Fruit fly (Drosophila melanogaster) whole organism, embryonic: ENCODE data around the gene CG3529.

Experiments used
- CG11695 ChIP-seq: fragments of 200-800 bp; sonication (Bioruptor generic); IDR thresholded peaks from 3 replicates; pipeline ENCODE4 v1.3.6; 2022; ENCODE audit warnings: missing biosample characterization, missing genetic modification characterization
- CG12071 ChIP-seq: fragments of 200-800 bp; sonication (Bioruptor generic); optimal IDR thresholded peaks from 3 replicates; lab custom pipeline; 2018; ENCODE audit warnings: missing biosample characterization, mild to moderate bottlenecking, missing genetic modification characterization
- CG12104 ChIP-seq: fragments of 200-800 bp; sonication (Bioruptor generic); optimal IDR thresholded peaks from 3 replicates; lab custom pipeline; 2016; ENCODE audit warnings: missing biosample characterization, missing genetic modification characterization
- CG12219 ChIP-seq: fragments of 200-800 bp; sonication (Bioruptor generic); optimal IDR thresholded peaks from 3 replicates; lab custom pipeline; 2018; ENCODE audit warnings: missing biosample characterization, mild to moderate bottlenecking, missing genetic modification characterization
- CG1233 ChIP-seq: fragments of 200-800 bp; sonication (Bioruptor generic); optimal IDR thresholded peaks from 4 replicates; lab custom pipeline; 2018; ENCODE audit warnings: missing biosample characterization, mild to moderate bottlenecking, missing genetic modification characterization
- CG12769 ChIP-seq: fragments of 200-800 bp; sonication (Bioruptor generic); optimal IDR thresholded peaks from 2 replicates; lab custom pipeline; 2019; ENCODE audit warnings: missing biosample characterization, mild to moderate bottlenecking, missing genetic modification characterization, moderate library complexity
- CG15601 ChIP-seq: fragments of 200-800 bp; sonication (Bioruptor generic); optimal IDR thresholded peaks from 3 replicates; lab custom pipeline; 2019; ENCODE audit warnings: missing biosample characterization, mild to moderate bottlenecking, missing genetic modification characterization, moderate library complexity
- CG1603 ChIP-seq: fragments of 200-800 bp; sonication (Bioruptor generic); optimal IDR thresholded peaks from 2 replicates; lab custom pipeline; 2019; ENCODE audit warnings: missing biosample characterization, mild to moderate bottlenecking, missing genetic modification characterization, moderate library complexity
- CG1647 ChIP-seq: fragments of 200-800 bp; sonication (Bioruptor generic); optimal IDR thresholded peaks from 3 replicates; lab custom pipeline; 2016; ENCODE audit warnings: missing biosample characterization, missing genetic modification characterization
- CG16813 ChIP-seq: fragments of 200-800 bp; sonication (Bioruptor generic); IDR thresholded peaks from 3 replicates; pipeline ENCODE4 v1.3.6; 2022; ENCODE audit warnings: missing biosample characterization, missing genetic modification characterization; ENCODE audit not compliant: partially characterized antibody
- CG18619 ChIP-seq: fragments of 200-800 bp; sonication (Bioruptor generic); optimal IDR thresholded peaks from 3 replicates; lab custom pipeline; 2017; ENCODE audit warnings: missing biosample characterization, mild to moderate bottlenecking, missing genetic modification characterization
- CG31224 ChIP-seq: fragments of 200-800 bp; sonication (Bioruptor generic); IDR thresholded peaks from 2 replicates; pipeline ENCODE4 v1.3.6; 2022; ENCODE audit warnings: missing biosample characterization, missing genetic modification characterization
- CG31441 ChIP-seq: fragments of 200-800 bp; sonication (Bioruptor generic); IDR thresholded peaks from 2 replicates; pipeline ENCODE4 v1.3.6; 2022; ENCODE audit warnings: missing biosample characterization, missing genetic modification characterization
- CG3163 ChIP-seq: fragments of 200-800 bp; sonication (Bioruptor generic); optimal IDR thresholded peaks from 3 replicates; lab custom pipeline; 2016; ENCODE audit warnings: missing biosample characterization, missing genetic modification characterization
- CG32532 ChIP-seq: fragments of 200-800 bp; sonication (Bioruptor generic); IDR thresholded peaks from 2 replicates; pipeline ENCODE4 v1.3.6; 2022; ENCODE audit warnings: missing biosample characterization, missing genetic modification characterization
- CG3726 ChIP-seq: fragments of 200-800 bp; sonication (Bioruptor generic); IDR thresholded peaks from 3 replicates; pipeline ENCODE4, ENCODE4 v1.3.6; 2022; ENCODE audit warnings: missing biosample characterization, missing genetic modification characterization
- CG3838 ChIP-seq: fragments of 200-800 bp; sonication (Bioruptor generic); optimal IDR thresholded peaks from 3 replicates; lab custom pipeline; 2016; ENCODE audit warnings: missing biosample characterization, missing genetic modification characterization
- CG42726 ChIP-seq: fragments of 200-800 bp; sonication (Bioruptor generic); IDR thresholded peaks from 2 replicates; pipeline ENCODE4 v1.3.6; 2022; ENCODE audit warnings: missing biosample characterization, missing genetic modification characterization; ENCODE audit not compliant: partially characterized antibody
- CG4282 ChIP-seq: fragments of 200-800 bp; sonication (Bioruptor generic); optimal IDR thresholded peaks from 2 replicates; lab custom pipeline; 2016; ENCODE audit warnings: missing biosample characterization, missing genetic modification characterization
- CG7556 ChIP-seq: fragments of 200-800 bp; sonication (Bioruptor generic); optimal IDR thresholded peaks from 2 replicates; lab custom pipeline; 2017; ENCODE audit warnings: missing biosample characterization, mild to moderate bottlenecking, missing genetic modification characterization
- CG8281 ChIP-seq: fragments of 200-800 bp; sonication (Bioruptor generic); optimal IDR thresholded peaks from 2 replicates; lab custom pipeline; 2018; ENCODE audit warnings: missing biosample characterization, mild to moderate bottlenecking, missing genetic modification characterization, moderate library complexity
- CG9437 ChIP-seq: fragments of 200-800 bp; sonication (Bioruptor generic); optimal IDR thresholded peaks from 2 replicates; lab custom pipeline; 2018; ENCODE audit warnings: missing biosample characterization, mild to moderate bottlenecking, missing genetic modification characterization
- CG9609 ChIP-seq: fragments of 200-800 bp; sonication (Bioruptor generic); optimal IDR thresholded peaks from 3 replicates; lab custom pipeline; 2016; ENCODE audit warnings: missing biosample characterization, missing genetic modification characterization
- Camta ChIP-seq: fragments of 200-800 bp; sonication (Bioruptor generic); optimal IDR thresholded peaks from 2 replicates; lab custom pipeline; 2016; ENCODE audit warnings: missing biosample characterization, missing genetic modification characterization
- Chrac-16 ChIP-seq: fragments of 200-800 bp; sonication (Bioruptor generic); optimal IDR thresholded peaks from 3 replicates; lab custom pipeline; 2016; ENCODE audit warnings: missing biosample characterization, missing genetic modification characterization
- CoRest ChIP-seq: fragments of 200-800 bp; sonication (Bioruptor generic); optimal IDR thresholded peaks from 3 replicates; lab custom pipeline; 2018; ENCODE audit warnings: missing biosample characterization, mild to moderate bottlenecking, missing genetic modification characterization, moderate library complexity
- Doc2 ChIP-seq: fragments of 200-800 bp; sonication (Bioruptor generic); IDR thresholded peaks from 2 replicates; pipeline ENCODE4 v1.3.6; 2022; ENCODE audit warnings: missing biosample characterization, missing genetic modification characterization
- Drgx ChIP-seq: fragments of 200-800 bp; sonication (Bioruptor generic); IDR thresholded peaks from 2 replicates; pipeline ENCODE4 v1.3.6; 2022; ENCODE audit warnings: missing biosample characterization, missing genetic modification characterization
- Elba2 ChIP-seq: fragments of 200-800 bp; sonication (Bioruptor generic); optimal IDR thresholded peaks from 3 replicates; lab custom pipeline; 2016; ENCODE audit warnings: missing biosample characterization, missing genetic modification characterization
- H15 ChIP-seq: fragments of 200-800 bp; sonication (Bioruptor generic); IDR thresholded peaks from 3 replicates; pipeline ENCODE4 v1.3.6; 2022; ENCODE audit warnings: missing biosample characterization, missing genetic modification characterization
- Med ChIP-seq: fragments of 200-800 bp; sonication (Bioruptor generic); peaks from one replicate; lab custom pipeline; 2016; ENCODE audit warnings: missing biosample characterization, missing genetic modification characterization, mild to moderate bottlenecking, inconsistent platforms, moderate library complexity
- Nf-YA ChIP-seq: fragments of 200-800 bp; sonication (Bioruptor generic); IDR thresholded peaks from 2 replicates; pipeline ENCODE4 v1.3.6; 2022; ENCODE audit warnings: missing biosample characterization, missing genetic modification characterization
- Nf-YC ChIP-seq: fragments of 200-800 bp; optimal IDR thresholded peaks from 3 replicates; lab custom pipeline; 2019; ENCODE audit warnings: missing biosample characterization, mild to moderate bottlenecking, missing genetic modification characterization, moderate library complexity
- PHDP ChIP-seq: fragments of 200-800 bp; sonication (Bioruptor generic); optimal IDR thresholded peaks from 3 replicates; lab custom pipeline; 2018; ENCODE audit warnings: missing biosample characterization, mild to moderate bottlenecking, missing genetic modification characterization, moderate library complexity
- br ChIP-seq: fragments of >200 bp; optimal IDR thresholded peaks from 2 replicates; lab custom pipeline; 2017
- corto ChIP-seq: fragments of 200-800 bp; sonication (Bioruptor generic); optimal IDR thresholded peaks from 2 replicates; lab custom pipeline; 2016; ENCODE audit warnings: missing biosample characterization, mild to moderate bottlenecking, missing genetic modification characterization, moderate library complexity
- crol ChIP-seq: fragments of 200-800 bp; sonication (Bioruptor generic); IDR thresholded peaks from 2 replicates; pipeline ENCODE4 v1.3.6; 2022; ENCODE audit warnings: missing biosample characterization, missing genetic modification characterization
- dati ChIP-seq: fragments of 200-800 bp; sonication (Bioruptor generic); IDR thresholded peaks from 2 replicates; pipeline ENCODE4 v1.3.6; 2022; ENCODE audit warnings: missing biosample characterization, missing genetic modification characterization
- exex ChIP-seq: fragments of 200-800 bp; sonication (Bioruptor generic); optimal IDR thresholded peaks from 4 replicates; lab custom pipeline; 2018; ENCODE audit warnings: missing biosample characterization, mild to moderate bottlenecking, missing genetic modification characterization, moderate library complexity
- fd102C ChIP-seq: fragments of 200-800 bp; sonication (Bioruptor generic); optimal IDR thresholded peaks from 2 replicates; lab custom pipeline; 2018; ENCODE audit warnings: missing biosample characterization, mild to moderate bottlenecking, missing genetic modification characterization, moderate library complexity
- gcm ChIP-seq: fragments of 200-800 bp; sonication (Bioruptor generic); optimal IDR thresholded peaks from 2 replicates; lab custom pipeline; 2019; ENCODE audit warnings: missing biosample characterization, mild to moderate bottlenecking, missing genetic modification characterization, moderate library complexity
- gro ChIP-seq: fragments of 200-800 bp; sonication (Bioruptor generic); optimal IDR thresholded peaks from 2 replicates; lab custom pipeline; 2016; ENCODE audit warnings: missing biosample characterization, missing genetic modification characterization
- her ChIP-seq: fragments of 200-800 bp; sonication (Bioruptor generic); optimal IDR thresholded peaks from 2 replicates; lab custom pipeline; 2016; ENCODE audit warnings: missing biosample characterization, missing genetic modification characterization
- kah ChIP-seq: fragments of 200-800 bp; sonication (Bioruptor generic); optimal IDR thresholded peaks from 2 replicates; lab custom pipeline; 2018; ENCODE audit warnings: missing biosample characterization, mild to moderate bottlenecking, missing genetic modification characterization
- ken ChIP-seq: fragments of 200-800 bp; sonication (Bioruptor generic); IDR thresholded peaks from 3 replicates; pipeline ENCODE4 v1.3.6; 2022; ENCODE audit warnings: missing biosample characterization, missing genetic modification characterization
- mld ChIP-seq: fragments of 200-800 bp; sonication (Bioruptor generic); IDR thresholded peaks from 3 replicates; pipeline ENCODE4 v1.3.6; 2022; ENCODE audit warnings: missing biosample characterization, missing genetic modification characterization; ENCODE audit not compliant: partially characterized antibody
- oc ChIP-seq: fragments of 200-800 bp; sonication (Bioruptor generic); optimal IDR thresholded peaks from 2 replicates; lab custom pipeline; 2018; ENCODE audit warnings: missing biosample characterization, mild to moderate bottlenecking, missing genetic modification characterization, moderate library complexity
- scrt ChIP-seq: fragments of 200-800 bp; sonication (Bioruptor generic); optimal IDR thresholded peaks from 2 replicates; lab custom pipeline; 2018; ENCODE audit warnings: missing biosample characterization, mild to moderate bottlenecking, missing genetic modification characterization, moderate library complexity
- shn ChIP-seq: fragments of 200-800 bp; sonication (Bioruptor generic); optimal IDR thresholded peaks from 3 replicates; lab custom pipeline; 2016; ENCODE audit warnings: missing biosample characterization, missing genetic modification characterization
- sisA ChIP-seq: fragments of 200-800 bp; sonication (Bioruptor generic); IDR thresholded peaks from 2 replicates; pipeline ENCODE4 v1.3.6; 2022; ENCODE audit warnings: missing biosample characterization, missing genetic modification characterization
- wek ChIP-seq: fragments of 200-800 bp; sonication (Bioruptor generic); optimal IDR thresholded peaks from 3 replicates; lab custom pipeline; 2018; ENCODE audit warnings: missing biosample characterization, mild to moderate bottlenecking, missing genetic modification characterization, moderate library complexity

Gene CG3529

dm6 chr3L:9465652-9466244, 19.1 kb downstream of the CG3529 start (continued):
- no peak; the same call in 2 of the 3 replicates for TF ChIP-seq H15 (GFP tag; lab: Robert Waterston, UW)
- TF ChIP-seq mld (GFP tag; lab: Robert Waterston, UW), result no peak
- TF ChIP-seq kah, result peak; percentile 43
- TF ChIP-seq CG3163 (GFP tag; lab: Kevin White, UChicago), result peak; percentile 11
- TF ChIP-seq CG12769 (tag; lab: Kevin White, UChicago), result peak; percentile 30
- no peak for TF ChIP-seq CG1647 (GFP tag; lab: Kevin White, UChicago)
- no peak for TF ChIP-seq CG11695
- no peak for TF ChIP-seq PHDP (tag; lab: Kevin White, UChicago)
- no peak for TF ChIP-seq Nf-YA (GFP tag; lab: Robert Waterston, UW)
- TF ChIP-seq shn (GFP tag; lab: Kevin White, UChicago), result no peak
- no peak for TF ChIP-seq gcm (GFP tag; lab: Kevin White, UChicago)
- no peak for TF ChIP-seq corto (GFP tag; lab: Kevin White, UChicago)
- TF ChIP-seq CG9609 (GFP tag; lab: Kevin White, UChicago), result no peak
- peak; percentile 91 for TF ChIP-seq crol (GFP tag; lab: Robert Waterston, UW)
- no peak for TF ChIP-seq CG31441
- no peak for TF ChIP-seq fd102C (GFP tag; lab: Kevin White, UChicago)
- TF ChIP-seq CG42726 (GFP tag; lab: Robert Waterston, UW), result 0 out of 2 replicates have a peak, but pooled peaks have one; percentile 36
- TF ChIP-seq exex (tag; lab: Kevin White, UChicago), result peak; percentile 16
- TF ChIP-seq CoRest (tag; lab: Kevin White, UChicago), result no peak
- TF ChIP-seq CG16813 (GFP tag; lab: Robert Waterston, UW), result no peak
- TF ChIP-seq CG12219 (GFP tag; lab: Kevin White, UChicago), result no peak
- TF ChIP-seq CG15601 (tag; lab: Kevin White, UChicago), result no peak
- no peak for TF ChIP-seq CG4282 (GFP tag; lab: Kevin White, UChicago)
- TF ChIP-seq CG12104 (GFP tag; lab: Kevin White, UChicago), result no peak
- no peak for TF ChIP-seq Elba2
- TF ChIP-seq CG3726, result no peak
- TF ChIP-seq CG9437 (GFP tag; lab: Kevin White, UChicago), result no peak
- TF ChIP-seq br (lab: Kevin White, UChicago), result no peak
- TF ChIP-seq wek (GFP tag; lab: Kevin White, UChicago), result no peak
- no peak for TF ChIP-seq CG7556 (GFP tag; lab: Kevin White, UChicago)
- peak; percentile 86 for TF ChIP-seq Med
- TF ChIP-seq CG1233 (GFP tag; lab: Kevin White, UChicago), result no peak
- peak; percentile 60 for TF ChIP-seq CG8281
- TF ChIP-seq Doc2, result no peak
- TF ChIP-seq oc, result peak; percentile 6
- TF ChIP-seq CG32532 (GFP tag; lab: Robert Waterston, UW), result no peak
- no peak for TF ChIP-seq CG18619 (GFP tag; lab: Kevin White, UChicago)
- TF ChIP-seq sisA (GFP tag; lab: Robert Waterston, UW), result no peak
- TF ChIP-seq CG31224 (GFP tag; lab: Robert Waterston, UW), result no peak
- TF ChIP-seq Nf-YC, result peak; percentile 22
- peak; percentile 22 for TF ChIP-seq CG12071 (GFP tag; lab: Kevin White, UChicago)
- no peak for TF ChIP-seq CG3838 (GFP tag; lab: Kevin White, UChicago)
- no peak for TF ChIP-seq dati
- no peak for TF ChIP-seq Drgx (GFP tag; lab: Robert Waterston, UW)
- TF ChIP-seq scrt, result no peak
- TF ChIP-seq Chrac-16 (GFP tag; lab: Kevin White, UChicago), result no peak
- no peak for TF ChIP-seq Camta (GFP tag; lab: Kevin White, UChicago)
- no peak for TF ChIP-seq ken (GFP tag; lab: Robert Waterston, UW)
- TF ChIP-seq her (GFP tag; lab: Kevin White, UChicago), result no peak
- TF ChIP-seq CG1603 (tag; lab: Kevin White, UChicago), result no peak
- no peak for TF ChIP-seq gro (GFP tag; lab: Kevin White, UChicago)
